Fruit fly (Drosophila melanogaster) whole organism, embryonic: ENCODE measurements around the gene CG34313.
A peak's percentile ranks its signal among the peaks of the same experiment; 100 is the strongest.

Experiments
- CG10321 ChIP-seq: fragments of 200-800 bp; sonication (Bioruptor generic); IDR thresholded peaks from 2 replicates; pipeline ENCODE4 v1.3.6; 2022; ENCODE audit warnings: missing biosample characterization, missing genetic modification characterization
- CG10543 ChIP-seq: fragments of 200-800 bp; sonication (Bioruptor generic); optimal IDR thresholded peaks from 3 replicates; lab custom pipeline; 2017; ENCODE audit warnings: missing biosample characterization, mild to moderate bottlenecking, missing genetic modification characterization, moderate library complexity
- CG10565 ChIP-seq: fragments of 200-800 bp; sonication (Bioruptor generic); optimal IDR thresholded peaks from 3 replicates; lab custom pipeline; 2016; ENCODE audit warnings: missing biosample characterization, mild to moderate bottlenecking, missing genetic modification characterization
- CG10959 ChIP-seq: fragments of 200-800 bp; sonication (Bioruptor generic); IDR thresholded peaks from 2 replicates; pipeline ENCODE4 v1.3.6; 2022; ENCODE audit warnings: missing biosample characterization, missing genetic modification characterization
- CG11247 ChIP-seq: fragments of 200-800 bp; sonication (Bioruptor generic); IDR thresholded peaks from 2 replicates; pipeline ENCODE4 v1.3.6; 2022; ENCODE audit warnings: missing biosample characterization, missing genetic modification characterization
- CG12299 ChIP-seq: fragments of 200-800 bp; sonication (Bioruptor generic); optimal IDR thresholded peaks from 2 replicates; lab custom pipeline; 2018; ENCODE audit warnings: missing biosample characterization, mild to moderate bottlenecking, missing genetic modification characterization
- CG12659 ChIP-seq: fragments of 200-800 bp; sonication (Bioruptor generic); optimal IDR thresholded peaks from 3 replicates; lab custom pipeline; 2017; ENCODE audit warnings: mild to moderate bottlenecking, missing biosample characterization, missing genetic modification reagents, missing genetic modification characterization
- CG14965 ChIP-seq: fragments of 200-800 bp; sonication (Bioruptor generic); optimal IDR thresholded peaks from 2 replicates; lab custom pipeline; 2016; ENCODE audit warnings: missing biosample characterization, missing genetic modification characterization, borderline replicate concordance
- CG16815 ChIP-seq: fragments of 200-800 bp; sonication (Bioruptor generic); optimal IDR thresholded peaks from 3 replicates; lab custom pipeline; 2017; ENCODE audit warnings: missing biosample characterization, mild to moderate bottlenecking, missing genetic modification characterization
- CG16863 ChIP-seq: fragments of 200-800 bp; sonication (Bioruptor generic); optimal IDR thresholded peaks from 3 replicates; lab custom pipeline; 2016; ENCODE audit warnings: missing biosample characterization, missing genetic modification characterization
- CG17359 ChIP-seq: fragments of 200-800 bp; sonication (Bioruptor generic); optimal IDR thresholded peaks from 3 replicates; lab custom pipeline; 2018; ENCODE audit warnings: missing biosample characterization, mild to moderate bottlenecking, missing genetic modification characterization, moderate library complexity
- CG18011 ChIP-seq: fragments of 200-800 bp; sonication (Bioruptor generic); optimal IDR thresholded peaks from 2 replicates; lab custom pipeline; 2017; ENCODE audit warnings: missing biosample characterization, missing genetic modification characterization, mild to moderate bottlenecking, moderate library complexity, missing genotype
- CG2120 ChIP-seq: fragments of 200-800 bp; sonication (Bioruptor generic); optimal IDR thresholded peaks from 3 replicates; lab custom pipeline; 2016; ENCODE audit warnings: missing biosample characterization, missing genetic modification characterization
- CG2129 ChIP-seq: fragments of 200-800 bp; sonication (Bioruptor generic); IDR thresholded peaks from 2 replicates; pipeline ENCODE4 v1.3.6; 2022; ENCODE audit warnings: missing biosample characterization, missing genetic modification characterization; ENCODE audit not compliant: partially characterized antibody
- CG3163 ChIP-seq: fragments of 200-800 bp; sonication (Bioruptor generic); optimal IDR thresholded peaks from 3 replicates; lab custom pipeline; 2016; ENCODE audit warnings: missing biosample characterization, missing genetic modification characterization
- CG34376 ChIP-seq: fragments of 200-800 bp; sonication (Bioruptor generic); optimal IDR thresholded peaks from 2 replicates; lab custom pipeline; 2018; ENCODE audit warnings: missing biosample characterization, mild to moderate bottlenecking, missing genetic modification characterization
- CG3995 ChIP-seq: fragments of 200-800 bp; sonication (Bioruptor generic); optimal IDR thresholded peaks from 3 replicates; lab custom pipeline; 2016; ENCODE audit warnings: missing biosample characterization, missing genetic modification characterization
- CG4360 ChIP-seq: fragments of 200-800 bp; sonication (Bioruptor generic); IDR thresholded peaks from 2 replicates; pipeline ENCODE4 v1.3.6; 2022; ENCODE audit warnings: missing biosample characterization, missing genetic modification characterization
- CG4404 ChIP-seq: fragments of 200-800 bp; sonication (Bioruptor generic); IDR thresholded peaks from 2 replicates; pipeline ENCODE4 v1.3.6; 2022; ENCODE audit warnings: missing biosample characterization, missing genetic modification characterization
- CG4707 ChIP-seq: fragments of 200-800 bp; sonication (Bioruptor generic); optimal IDR thresholded peaks from 2 replicates; lab custom pipeline; 2018; ENCODE audit warnings: missing biosample characterization, mild to moderate bottlenecking, missing genetic modification characterization, moderate library complexity
- CG7271 ChIP-seq: fragments of 200-800 bp; sonication (Bioruptor generic); optimal IDR thresholded peaks from 2 replicates; lab custom pipeline; 2018; ENCODE audit warnings: missing biosample characterization, mild to moderate bottlenecking, missing genetic modification characterization, moderate library complexity
- CG7372 ChIP-seq: fragments of 200-800 bp; sonication (Bioruptor generic); IDR thresholded peaks from 2 replicates; pipeline ENCODE4 v1.3.6; 2022; ENCODE audit warnings: missing biosample characterization, missing genetic modification characterization
- CG7987 ChIP-seq: fragments of 200-800 bp; sonication (Bioruptor generic); optimal IDR thresholded peaks from 2 replicates; lab custom pipeline; 2018; ENCODE audit warnings: missing biosample characterization, mild to moderate bottlenecking, missing genetic modification characterization, moderate library complexity
- CG8089 ChIP-seq: fragments of 200-800 bp; sonication (Bioruptor generic); optimal IDR thresholded peaks from 3 replicates; lab custom pipeline; 2016; ENCODE audit warnings: missing biosample characterization, missing genetic modification characterization
- CG8290 ChIP-seq, 3 experiments: fragments of 200-800 bp; sonication (Bioruptor generic); optimal IDR thresholded peaks; 2 replicates each; lab custom pipeline; 2016 to 2019; ENCODE audit warnings: missing biosample characterization in 3 of 3, missing genetic modification characterization in 3 of 3, mild to moderate bottlenecking in 2 of 3, moderate library complexity in 1 of 3
- CG8944 ChIP-seq: fragments of 200-800 bp; sonication (Bioruptor generic); optimal IDR thresholded peaks from 3 replicates; lab custom pipeline; 2016; ENCODE audit warnings: missing biosample characterization, missing genetic modification characterization
- CG9876 ChIP-seq: fragments of 200-800 bp; sonication (Bioruptor generic); optimal IDR thresholded peaks from 2 replicates; lab custom pipeline; 2016; ENCODE audit warnings: missing biosample characterization, missing genetic modification characterization
- Ets97D ChIP-seq: fragments of 200-800 bp; sonication (Bioruptor generic); optimal IDR thresholded peaks from 3 replicates; lab custom pipeline; 2016; ENCODE audit warnings: missing biosample characterization, missing genetic modification characterization
- Fer3 ChIP-seq: fragments of 200-800 bp; sonication (Bioruptor generic); optimal IDR thresholded peaks from 2 replicates; lab custom pipeline; 2018; ENCODE audit warnings: missing biosample characterization, mild to moderate bottlenecking, missing genetic modification characterization, moderate library complexity
- Hmr ChIP-seq: fragments of 200-800 bp; sonication (Bioruptor generic); optimal IDR thresholded peaks from 3 replicates; lab custom pipeline; 2017; ENCODE audit warnings: mild to moderate bottlenecking, missing biosample characterization, missing genetic modification reagents, missing genetic modification characterization
- Mad ChIP-seq: fragments of 200-800 bp; sonication (Bioruptor generic); optimal IDR thresholded peaks from 2 replicates; lab custom pipeline; 2016; ENCODE audit warnings: missing biosample characterization, missing genetic modification characterization
- Max ChIP-seq: fragments of 200-800 bp; sonication (Bioruptor generic); optimal IDR thresholded peaks from 2 replicates; lab custom pipeline; 2016; ENCODE audit warnings: missing biosample characterization, mild to moderate bottlenecking, missing genetic modification characterization
- Oaz ChIP-seq: fragments of 200-800 bp; sonication (Bioruptor generic); IDR thresholded peaks from 2 replicates; pipeline ENCODE4 v1.3.6; 2022; ENCODE audit warnings: missing biosample characterization, missing genetic modification characterization
- ab ChIP-seq: fragments of 200-800 bp; sonication (Bioruptor generic); optimal IDR thresholded peaks from 2 replicates; lab custom pipeline; 2016; ENCODE audit warnings: missing biosample characterization, missing genetic modification characterization
- bsh ChIP-seq, 2 experiments: fragments of 200-800 bp; sonication (Bioruptor generic); optimal IDR thresholded peaks; 2 replicates each; lab custom pipeline; 2017 to 2018; ENCODE audit warnings: mild to moderate bottlenecking in 2 of 2, missing biosample characterization in 2 of 2, missing genetic modification characterization in 2 of 2, moderate library complexity in 1 of 2
- chif ChIP-seq, 2 experiments: fragments of 200-800 bp; sonication (Bioruptor generic); optimal IDR thresholded peaks; 3 replicates each; lab custom pipeline; 2016; ENCODE audit warnings: missing biosample characterization in 2 of 2, missing genetic modification characterization in 2 of 2
- ci ChIP-seq: fragments of 200-800 bp; sonication (Bioruptor generic); IDR thresholded peaks from 3 replicates; pipeline ENCODE4 v1.3.6; 2022; ENCODE audit warnings: missing biosample characterization, missing genetic modification characterization
- dan ChIP-seq: fragments of 200-800 bp; sonication (Bioruptor generic); IDR thresholded peaks from 2 replicates; pipeline ENCODE4 v1.3.6; 2022; ENCODE audit warnings: missing biosample characterization, missing genetic modification characterization
- danr ChIP-seq: fragments of 200-800 bp; sonication (Bioruptor generic); IDR thresholded peaks from 2 replicates; pipeline ENCODE4 v1.3.6; 2022; ENCODE audit warnings: missing biosample characterization, missing genetic modification characterization
- en ChIP-seq: fragments of 200-800 bp; sonication (Bioruptor generic); optimal IDR thresholded peaks from 2 replicates; lab custom pipeline; 2016; ENCODE audit warnings: missing biosample characterization, missing genetic modification characterization
- fu2 ChIP-seq: fragments of 200-800 bp; sonication (Bioruptor generic); optimal IDR thresholded peaks from 2 replicates; lab custom pipeline; 2016; ENCODE audit warnings: missing biosample characterization, missing genetic modification characterization
- gcm ChIP-seq: fragments of 200-800 bp; sonication (Bioruptor generic); optimal IDR thresholded peaks from 2 replicates; lab custom pipeline; 2019; ENCODE audit warnings: missing biosample characterization, mild to moderate bottlenecking, missing genetic modification characterization, moderate library complexity
- gcm2 ChIP-seq: fragments of 200-800 bp; sonication (Bioruptor generic); optimal IDR thresholded peaks from 2 replicates; lab custom pipeline; 2016; ENCODE audit warnings: missing biosample characterization, missing genetic modification characterization
- gro ChIP-seq: fragments of 200-800 bp; sonication (Bioruptor generic); optimal IDR thresholded peaks from 2 replicates; lab custom pipeline; 2016; ENCODE audit warnings: missing biosample characterization, missing genetic modification characterization
- gsb-n ChIP-seq: fragments of 200-800 bp; sonication (Bioruptor generic); optimal IDR thresholded peaks from 3 replicates; lab custom pipeline; 2018; ENCODE audit warnings: missing biosample characterization, mild to moderate bottlenecking, missing genetic modification characterization
- kah ChIP-seq: fragments of 200-800 bp; sonication (Bioruptor generic); optimal IDR thresholded peaks from 2 replicates; lab custom pipeline; 2018; ENCODE audit warnings: missing biosample characterization, mild to moderate bottlenecking, missing genetic modification characterization
- lilli ChIP-seq: fragments of 200-800 bp; sonication (Bioruptor generic); optimal IDR thresholded peaks from 3 replicates; lab custom pipeline; 2016; ENCODE audit warnings: missing biosample characterization, missing genetic modification characterization
- otp ChIP-seq: fragments of 200-800 bp; sonication (Bioruptor generic); IDR thresholded peaks from 3 replicates; pipeline ENCODE4, ENCODE4 v1.3.6; 2022; ENCODE audit warnings: missing biosample characterization, missing genetic modification characterization
- sna ChIP-seq: fragments of 200-800 bp; sonication (Bioruptor generic); IDR thresholded peaks from 2 replicates; pipeline ENCODE4 v1.3.6; 2022; ENCODE audit warnings: missing biosample characterization, missing genetic modification characterization; ENCODE audit not compliant: partially characterized antibody
- tin ChIP-seq: fragments of 200-800 bp; sonication (Bioruptor generic); optimal IDR thresholded peaks from 3 replicates; lab custom pipeline; 2016; ENCODE audit warnings: missing biosample characterization, missing genetic modification characterization
- ttk ChIP-seq: fragments of 200-800 bp; sonication (Bioruptor generic); IDR thresholded peaks from 2 replicates; pipeline ENCODE4 v2.1.2; 2022; ENCODE audit warnings: missing biosample characterization, missing genetic modification characterization
- wdn ChIP-seq: fragments of 200-800 bp; sonication (Bioruptor generic); IDR thresholded peaks from 2 replicates; pipeline ENCODE4 v1.3.6; 2022; ENCODE audit warnings: missing biosample characterization, missing genetic modification characterization

Gene CG34313

DNA sequence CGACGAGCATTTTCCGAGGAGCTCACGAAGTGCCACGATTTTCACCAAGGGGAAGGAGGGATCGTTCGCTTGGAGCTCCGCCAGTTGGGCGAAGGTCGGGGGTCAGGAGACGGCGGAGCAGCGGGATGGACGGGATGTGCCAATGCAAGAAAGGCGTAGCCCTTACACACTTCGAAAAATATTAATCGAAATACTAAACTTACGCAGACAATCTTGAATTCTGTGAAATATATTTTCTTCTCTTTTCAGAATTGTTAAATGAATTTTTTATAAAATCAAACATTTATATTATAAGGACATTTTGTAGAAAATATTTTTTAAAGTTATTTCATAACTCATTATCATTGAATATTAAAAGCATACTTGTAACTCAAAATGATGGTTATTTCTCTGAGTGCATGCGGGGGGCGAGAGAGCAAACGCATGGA lies 10.4 kb upstream of the CG34313 start (continued):
- TF ChIP-seq CG14965 (GFP tag; lab: Kevin White, UChicago) (no peak), CG12299 (tag; lab: Kevin White, UChicago) (no peak), Mad (GFP tag; lab: Kevin White, UChicago) (no peak), ci (GFP tag; lab: Robert Waterston, UW) (no peak), CG8089 (GFP tag; lab: Kevin White, UChicago) (no peak), sna (no peak), CG8944 (no peak), CG10565 (GFP tag; lab: Kevin White, UChicago) (no peak), CG4404 (GFP tag; lab: Robert Waterston, UW) (no peak), CG3995 (GFP tag; lab: Kevin White, UChicago) (no peak), CG4360 (GFP tag; lab: Robert Waterston, UW) (no peak), fu2 (GFP tag; lab: Kevin White, UChicago) (no peak), CG2129 (no peak), kah (GFP tag; lab: Kevin White, UChicago) (no peak), Hmr (GFP tag; lab: Kevin White, UChicago) (peak; percentile 28), CG10959 (GFP tag; lab: Robert Waterston, UW) (no peak), CG2120 (GFP tag; lab: Kevin White, UChicago) (no peak), CG3163 (no peak), CG11247 (GFP tag; lab: Robert Waterston, UW) (no peak), ttk (GFP tag; lab: Robert Waterston, UW) (peak; percentile 71), CG7372 (no peak), CG17359 (peak; percentile 49), gro (GFP tag; lab: Kevin White, UChicago) (no peak), CG7271 (no peak), otp (no peak), Ets97D (no peak), CG9876 (no peak), CG34376 (no peak), CG16863 (GFP tag; lab: Kevin White, UChicago) (no peak), en (GFP tag; lab: Kevin White, UChicago) (no peak), CG4707 (GFP tag; lab: Kevin White, UChicago) (no peak), CG10543 (peak; percentile 49), wdn (no peak), Oaz (GFP tag; lab: Robert Waterston, UW) (no peak), dan (GFP tag; lab: Robert Waterston, UW) (no peak), gcm (GFP tag; lab: Kevin White, UChicago) (no peak), ab (no peak), CG7987 (GFP tag; lab: Kevin White, UChicago) (no peak), CG12659 (GFP tag; lab: Kevin White, UChicago) (peak; percentile 57), CG16815 (GFP tag; lab: Kevin White, UChicago) (no peak), Max (GFP tag; lab: Kevin White, UChicago) (no peak), gcm2 (GFP tag; lab: Kevin White, UChicago) (no peak), danr (GFP tag; lab: Robert Waterston, UW) (no peak), Fer3 (peak; percentile 19), CG10321 (no peak), tin (GFP tag; lab: Kevin White, UChicago) (no peak), bsh (GFP tag; optimal IDR thresholded peaks at IDR 0.05; lab: Kevin White, UChicago) (peak in 1 of 2 experiments; percentile 51), gsb-n (tag; lab: Kevin White, UChicago) (peak; percentile 9), chif (GFP tag; optimal IDR thresholded peaks at IDR 0.05; lab: Kevin White, UChicago) (no peak), CG18011 (GFP tag; lab: Kevin White, UChicago) (no peak), lilli (GFP tag; lab: Kevin White, UChicago) (no peak), CG8290 (GFP tag; optimal IDR thresholded peaks at IDR 0.05; lab: Kevin White, UChicago) (no peak), CG8290 (tag; optimal IDR thresholded peaks at IDR 0.05; lab: Kevin White, UChicago) (no peak)
